Worm (Caenorhabditis elegans) whole organism, L4/young adult: Measurements from ENCODE around the gene AH10.2.
"Not testable (repeated sequence)": the region's sequence is repeated elsewhere in the genome, so short reads cannot be mapped to it uniquely, and the experiment has no call there.

Experiments used
- W03F9.2 ChIP-seq: fragments of 150-350 bp; optimal IDR thresholded peaks from 2 replicates; lab custom pipeline; 2014; ENCODE audit warnings: missing biosample characterization, missing genetic modification characterization
- dao-5 ChIP-seq: sonication (generic microtip); optimal IDR thresholded peaks from 2 replicates; lab custom pipeline; 2016; ENCODE audit warnings: missing genotype, missing genetic modification characterization, moderate library complexity, missing compliant biosample characterization
- him-1 ChIP-seq: sonication (generic microtip); optimal IDR thresholded peaks from 2 replicates; lab custom pipeline; 2016; ENCODE audit warnings: missing genotype, missing genetic modification reagents, missing genetic modification characterization, missing compliant biosample characterization

AH10.2 gene

DNA sequence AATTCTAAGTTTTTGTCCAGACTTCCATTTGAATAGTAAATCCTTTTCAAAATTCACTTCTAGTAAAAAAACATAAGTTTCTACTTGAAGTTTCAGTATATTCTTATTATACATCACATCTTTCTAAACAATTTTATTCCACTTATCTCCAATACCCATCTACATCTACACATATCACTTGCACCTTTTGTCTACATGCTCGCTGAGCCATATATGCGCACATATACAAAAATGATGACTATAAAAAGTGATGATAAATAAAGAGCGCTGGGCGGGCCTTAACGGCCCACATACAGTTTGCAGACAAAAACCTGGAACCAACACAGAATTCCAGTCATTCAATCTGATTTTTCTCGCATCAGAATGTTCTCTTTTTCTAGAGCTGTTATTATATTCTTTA, at the start of gene AH10.2:
Gene AH10.2 (plus strand): TSS at position 301 of the 400 bp plus-strand sequence.
- TF ChIP-seq W03F9.2 (no peak), him-1 (no peak), dao-5 (tag; lab: Kevin White, UChicago) (no peak)

DNA sequence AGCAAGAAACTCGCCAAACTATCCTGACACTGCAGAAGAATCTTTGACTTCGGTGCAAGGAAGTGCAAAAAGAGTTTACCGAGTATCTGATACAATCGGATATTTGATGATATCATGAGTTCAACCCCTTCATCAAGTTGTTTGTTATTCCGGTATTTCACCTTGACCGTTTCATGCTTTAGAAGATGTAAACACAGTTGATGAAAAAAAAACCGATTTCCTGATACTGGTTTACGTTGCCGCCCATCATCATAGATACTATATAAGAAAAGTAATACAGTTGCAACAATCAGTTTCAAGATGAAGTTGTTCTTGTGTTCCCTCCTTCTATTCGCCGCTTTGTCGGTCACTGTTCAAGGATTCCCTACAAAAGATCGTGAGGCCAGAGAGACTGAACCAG, 49.1 kb upstream of the AH10.2 start, which contains the start of gene H39E23.3:
Gene H39E23.3 (plus strand): TSS at position 301 of the 400 bp plus-strand sequence.
- TF ChIP-seq W03F9.2, result no peak
- no peak for TF ChIP-seq dao-5 (tag; lab: Kevin White, UChicago)
- TF ChIP-seq him-1, result no peak

DNA sequence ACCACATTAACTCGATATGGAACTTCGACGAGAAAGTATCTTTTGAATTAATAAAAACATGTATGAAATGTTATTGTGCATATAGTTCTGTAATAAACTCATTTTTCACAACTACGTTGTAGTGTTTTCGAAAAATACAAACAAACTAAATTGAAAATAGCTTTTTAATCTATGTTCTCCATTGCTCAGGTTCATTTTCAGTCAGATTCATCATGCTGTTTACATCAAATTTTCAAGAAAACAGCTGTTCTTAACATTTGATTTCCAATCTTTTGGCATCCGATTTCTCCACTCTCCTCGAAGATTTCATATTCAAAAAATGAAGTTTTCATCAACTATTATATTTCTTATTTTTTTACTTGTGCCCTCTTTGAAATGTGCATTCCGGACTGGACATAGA, 46.5 kb upstream of the AH10.2 start, which contains the start of gene H39E23.2:
Gene H39E23.2 (plus strand): TSS at position 301 of the 400 bp plus-strand sequence.
- no peak for TF ChIP-seq dao-5 (tag; lab: Kevin White, UChicago)
- no peak for TF ChIP-seq him-1
- TF ChIP-seq W03F9.2, result no peak

DNA sequence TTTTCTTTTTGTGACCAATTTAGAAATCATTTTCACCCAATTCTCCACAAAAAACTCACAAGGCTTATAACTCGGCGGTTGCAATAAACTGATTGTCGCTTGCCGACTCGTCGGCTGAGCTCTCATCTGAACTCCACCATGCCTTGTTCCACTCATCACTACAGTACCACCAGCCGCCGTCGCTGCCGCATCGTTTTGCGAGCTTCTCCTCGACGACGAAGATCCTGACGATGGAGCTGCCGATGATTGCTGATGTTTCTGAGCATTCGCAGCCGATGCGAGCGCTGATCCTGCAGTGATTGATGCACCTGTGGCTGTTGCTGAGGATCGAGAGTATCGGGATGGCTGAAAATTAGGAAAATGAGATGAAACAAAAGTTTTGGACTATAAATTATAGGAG, 35.9 kb upstream of the AH10.2 start:
- no peak for TF ChIP-seq W03F9.2
- no peak for TF ChIP-seq him-1
- TF ChIP-seq dao-5 (tag; lab: Kevin White, UChicago), result no peak

DNA sequence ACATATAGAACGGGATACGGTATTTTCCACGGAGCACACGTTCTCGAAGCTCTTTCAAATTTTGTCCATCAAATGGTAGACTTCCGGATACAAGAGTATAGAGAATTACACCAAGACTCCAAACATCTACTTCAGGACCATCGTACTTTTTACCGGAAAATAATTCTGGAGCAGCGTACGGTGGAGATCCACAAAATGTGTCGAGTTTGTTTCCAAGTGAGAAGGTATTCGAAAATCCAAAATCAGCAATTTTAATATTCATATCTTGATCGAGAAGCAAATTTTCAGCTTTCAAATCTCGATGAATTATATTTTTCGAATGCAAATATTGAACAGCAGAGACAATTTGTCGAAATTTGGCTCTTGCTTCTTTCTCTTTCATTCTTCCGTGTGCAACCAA, 33.4 kb upstream of the AH10.2 start:
- TF ChIP-seq him-1 (no peak), W03F9.2 (no peak), dao-5 (tag; lab: Kevin White, UChicago) (no peak)

DNA sequence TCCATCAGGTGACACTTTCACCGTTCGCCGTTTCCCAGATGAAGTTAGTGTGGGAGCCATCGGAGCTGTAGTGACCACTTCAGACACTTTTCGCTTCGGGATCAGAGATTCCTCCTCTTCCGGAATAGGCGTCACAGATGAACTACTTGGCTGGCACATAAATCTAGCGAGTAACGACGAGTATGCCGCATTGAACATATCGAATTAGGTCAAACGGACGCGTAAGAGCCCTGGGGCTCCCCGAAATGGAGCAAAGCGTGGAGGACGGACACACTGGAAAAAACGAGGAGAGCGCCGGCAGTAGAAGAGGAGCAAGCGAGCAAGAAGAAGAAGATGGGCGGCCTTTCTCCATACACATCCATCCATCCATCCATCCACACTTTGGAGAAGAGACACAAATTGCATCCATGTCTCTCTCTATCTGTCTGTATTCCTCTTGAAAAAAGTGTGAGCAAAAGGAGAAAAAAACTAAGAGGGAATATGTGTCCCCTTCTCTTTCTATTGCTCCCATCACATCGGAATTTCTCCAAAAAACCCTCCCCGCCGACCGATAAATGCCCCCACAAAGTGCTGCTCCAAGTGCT, 30.1 kb upstream of the AH10.2 start:
- TF ChIP-seq him-1 (no peak), dao-5 (tag; lab: Kevin White, UChicago) (no peak), W03F9.2 (no peak)

DNA sequence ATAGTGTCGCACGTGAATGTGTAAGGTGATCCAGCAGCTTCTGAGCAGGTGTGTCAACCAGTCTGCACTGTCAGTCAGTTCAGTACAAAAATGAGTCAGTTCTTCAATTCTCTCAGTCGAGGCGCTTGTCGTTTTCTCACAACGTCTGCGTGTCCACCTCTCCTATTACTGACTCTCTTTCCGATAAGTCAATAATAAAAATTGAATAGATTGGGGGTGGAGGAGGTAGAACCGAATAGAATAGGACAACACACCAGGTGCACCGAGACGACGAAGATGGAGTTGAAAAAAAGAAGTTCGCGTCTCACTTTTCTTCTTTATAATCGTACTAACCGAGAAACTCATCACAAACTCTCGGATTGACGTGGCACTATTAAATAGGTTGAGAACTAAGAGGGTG, 28.7 kb upstream of the AH10.2 start:
- TF ChIP-seq him-1 (no peak), W03F9.2 (no peak), dao-5 (tag; lab: Kevin White, UChicago) (no peak)

DNA sequence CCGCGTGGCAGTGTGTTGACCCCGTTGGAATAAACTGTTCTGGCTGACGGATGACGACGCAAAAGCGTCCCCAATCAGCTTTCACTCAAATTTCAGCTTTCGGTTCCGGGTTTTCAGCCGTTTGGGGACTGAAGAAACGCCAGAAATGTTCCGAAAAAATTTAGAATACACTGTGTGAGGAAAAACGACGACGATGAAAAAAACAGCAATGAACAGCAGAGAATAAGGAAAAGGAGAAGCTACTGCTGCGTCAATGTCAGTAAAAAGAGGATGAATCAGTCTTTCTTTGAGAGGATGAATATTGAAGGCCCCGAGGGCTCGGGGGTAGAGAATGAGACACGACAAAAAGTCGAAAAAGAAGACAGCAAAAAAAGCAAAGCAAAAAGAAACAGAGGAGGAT, 27.7 kb upstream of the AH10.2 start:
- TF ChIP-seq W03F9.2 (no peak), dao-5 (tag; lab: Kevin White, UChicago) (no peak), him-1 (no peak)

DNA sequence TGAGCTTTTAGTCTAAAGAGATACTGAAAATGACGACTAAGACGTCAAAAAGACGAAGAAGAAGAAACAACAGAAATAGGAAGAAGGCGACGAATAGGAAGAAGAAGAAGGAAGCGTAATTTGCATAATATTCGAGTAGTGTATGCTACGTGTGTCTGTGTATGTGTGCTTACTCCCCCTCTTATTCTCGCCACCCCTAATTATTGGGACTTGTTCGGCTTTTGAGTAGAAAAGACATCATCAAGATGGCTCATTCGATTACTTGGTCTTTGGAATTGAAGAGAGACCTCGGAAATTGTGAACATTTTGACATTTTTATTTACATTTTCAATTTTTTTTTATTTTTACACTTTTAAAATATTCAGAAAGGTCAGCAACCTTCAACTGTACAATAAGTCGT, 26.3 kb upstream of the AH10.2 start:
- TF ChIP-seq W03F9.2 (no peak), him-1 (no peak), dao-5 (tag; lab: Kevin White, UChicago) (no peak)

DNA sequence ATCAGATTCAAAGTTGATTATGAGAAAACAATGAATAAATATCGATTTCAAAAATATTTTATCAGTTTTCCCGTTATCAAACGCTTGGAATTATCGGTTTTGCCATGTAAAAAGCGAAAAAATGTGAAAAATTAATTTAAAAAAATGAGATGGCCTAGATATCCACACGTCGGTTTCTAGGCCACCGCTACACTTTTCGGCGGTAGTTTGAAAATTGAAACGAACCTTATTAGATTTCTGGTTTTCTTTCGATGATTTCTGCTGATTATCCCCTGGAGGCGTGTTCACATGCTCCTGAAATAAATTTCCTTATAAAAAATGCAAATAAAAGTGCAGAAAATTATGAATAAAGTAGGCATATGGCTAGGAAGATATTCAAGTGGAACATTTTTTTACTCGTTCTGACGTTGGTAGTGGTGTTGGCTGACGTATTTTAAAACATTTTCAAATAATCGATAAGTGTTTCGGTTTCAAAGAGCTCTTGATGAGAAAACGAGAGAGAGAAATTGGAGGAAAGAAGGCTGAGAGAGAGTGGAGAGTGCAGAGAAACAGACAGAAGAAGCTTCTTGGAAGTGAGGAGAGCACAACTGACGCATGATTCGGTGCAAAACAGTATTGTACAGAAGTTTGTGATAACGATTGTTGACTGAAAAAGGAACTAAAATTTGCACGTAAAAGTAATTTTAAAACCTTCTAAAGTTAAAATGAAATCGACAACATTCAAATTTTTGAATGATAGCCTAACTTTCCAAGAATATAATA, 23.4 kb upstream of the AH10.2 start:
- TF ChIP-seq W03F9.2 (no peak), dao-5 (tag; lab: Kevin White, UChicago) (no peak), him-1 (no peak)

DNA sequence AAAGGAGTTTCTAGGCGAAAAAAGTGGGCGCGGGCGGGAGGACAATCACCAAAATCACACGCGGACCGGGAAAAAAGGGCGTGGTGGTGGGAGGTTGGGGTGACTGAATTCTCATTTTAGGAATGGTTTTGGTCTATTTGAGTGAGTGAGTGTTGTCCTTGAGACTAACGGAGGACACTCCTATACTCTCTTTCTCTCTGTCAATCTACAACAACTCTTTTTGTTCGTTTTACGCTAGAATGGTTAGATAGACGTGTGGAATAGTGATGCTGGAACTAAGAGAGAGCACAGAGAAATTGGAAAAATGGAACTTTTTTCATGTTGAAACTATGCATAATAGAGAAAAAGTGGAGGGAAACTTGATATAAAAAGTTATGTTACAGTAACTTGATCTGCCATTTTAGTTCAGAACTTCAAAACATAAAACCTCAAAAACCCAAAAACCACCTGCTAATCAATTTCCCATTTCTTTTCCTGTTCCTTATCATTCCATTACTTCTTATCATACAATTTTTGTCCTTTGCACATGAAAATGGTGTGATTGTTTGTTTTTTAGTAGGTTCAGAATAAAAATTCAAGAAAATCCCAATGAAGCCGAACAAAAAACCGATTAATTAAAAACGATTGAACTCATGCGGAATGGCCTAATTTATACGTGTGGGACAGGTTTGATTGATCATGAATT, 21.7 kb upstream of the AH10.2 start:
- TF ChIP-seq him-1 (no peak), dao-5 (tag; lab: Kevin White, UChicago) (no peak), W03F9.2 (no peak)

DNA sequence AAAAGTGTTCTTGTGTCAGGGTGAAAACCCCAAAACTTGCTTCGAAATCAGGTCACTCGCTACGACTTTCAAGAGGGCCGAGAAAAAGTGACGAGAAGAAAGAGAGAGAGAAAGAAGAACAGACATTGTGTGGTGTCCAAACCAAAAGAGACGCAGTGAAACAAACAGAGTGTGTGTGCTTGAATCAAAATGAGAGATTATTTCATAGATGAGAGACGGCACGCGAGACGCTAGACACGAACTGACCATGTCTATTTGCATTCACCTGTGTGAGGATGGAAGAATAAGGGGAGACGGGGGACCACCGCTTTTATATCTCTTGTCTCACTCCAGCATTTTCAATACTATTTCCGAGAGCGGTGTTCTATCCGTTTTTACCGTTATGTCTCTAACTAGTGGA, 20.4 kb upstream of the AH10.2 start:
- TF ChIP-seq W03F9.2, result no peak
- no peak for TF ChIP-seq him-1
- TF ChIP-seq dao-5 (tag; lab: Kevin White, UChicago), result no peak

DNA sequence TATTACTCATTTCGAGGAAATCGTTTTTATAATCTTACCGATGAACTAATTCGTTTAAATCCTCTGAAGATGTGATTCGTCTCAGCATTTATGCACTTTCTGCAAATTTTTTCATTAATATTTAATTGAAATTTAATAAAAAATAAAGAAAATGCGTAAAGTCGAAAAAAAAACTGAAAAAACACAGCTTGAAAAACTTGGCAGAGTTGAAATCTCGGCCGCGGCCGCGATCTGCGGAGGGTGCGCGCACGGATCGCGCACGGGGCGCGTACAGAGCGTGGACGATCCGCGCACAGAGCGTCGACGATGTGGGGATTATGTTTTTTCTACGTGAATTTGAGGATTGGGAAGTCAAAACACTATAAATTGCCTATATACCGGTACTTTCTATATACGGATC, 18.8 kb upstream of the AH10.2 start, which contains the start of gene AH10.4:
Gene AH10.4 (minus strand): TSS at position 101 of the 400 bp plus-strand sequence.
- TF ChIP-seq W03F9.2; him-1; dao-5 (tag; lab: Kevin White, UChicago): not testable (repeated sequence)

DNA sequence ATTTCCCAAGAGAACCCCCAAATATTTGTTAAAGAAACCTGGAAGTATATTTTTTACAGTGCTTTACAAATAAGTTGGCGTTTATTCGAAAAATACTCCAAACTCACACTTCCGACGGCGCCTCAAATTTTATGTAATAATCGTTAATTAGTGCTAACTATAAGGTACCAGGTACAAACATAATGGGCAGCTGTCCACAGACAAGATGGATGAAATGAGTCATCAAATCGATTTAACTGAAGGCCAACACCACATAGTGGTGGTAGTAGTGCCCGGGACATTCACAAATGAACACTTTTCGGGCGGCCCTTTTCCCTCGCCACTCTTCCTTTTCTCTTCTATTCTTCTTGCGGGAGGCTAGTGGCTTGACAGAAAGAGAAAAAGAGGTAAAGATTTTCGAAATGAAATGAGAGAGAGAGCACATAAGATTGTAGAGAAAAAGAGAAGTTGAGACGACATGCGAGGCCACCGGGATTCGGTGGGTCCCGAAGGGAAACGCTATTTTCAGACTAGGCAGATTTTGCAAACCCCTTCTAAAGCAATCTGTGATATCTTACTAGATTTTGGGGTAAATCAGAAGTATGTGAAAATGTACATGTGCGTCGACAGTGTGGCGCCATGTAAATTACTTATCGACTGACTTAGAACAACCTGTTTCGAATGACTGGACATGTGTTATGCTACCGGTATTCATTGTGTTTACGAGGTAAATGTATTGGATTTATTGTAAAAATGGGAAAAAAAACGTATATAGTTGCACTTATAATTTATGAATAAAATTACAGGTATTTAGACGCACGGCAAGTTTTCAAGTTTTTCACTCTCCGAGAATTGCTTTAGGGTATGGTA, 17.1 kb upstream of the AH10.2 start:
- TF ChIP-seq dao-5 (tag; lab: Kevin White, UChicago), result no peak
- TF ChIP-seq him-1, result no peak
- no peak for TF ChIP-seq W03F9.2
